Worm (Caenorhabditis elegans) whole organism, young adult: ENCODE data around the gene C26B2.7.

Source experiments
- C17E4.6 ChIP-seq: fragments of 200-800 bp; sonication (Bioruptor generic); IDR thresholded peaks from 2 replicates; pipeline ENCODE4 v1.3.6; 2022; ENCODE audit warnings: missing genetic modification reagents, missing genetic modification characterization, missing compliant biosample characterization
- F10E7.11 ChIP-seq: sonication (generic microtip); optimal IDR thresholded peaks from 2 replicates; lab custom pipeline; 2017; ENCODE audit warnings: mild to moderate bottlenecking, missing genetic modification characterization, moderate library complexity, missing compliant biosample characterization
- F49E8.2 ChIP-seq: sonication (generic microtip); optimal IDR thresholded peaks from 3 replicates; lab custom pipeline; 2017; ENCODE audit warnings: missing genetic modification characterization, mild to moderate bottlenecking, missing compliant biosample characterization, antibody characterized with exemption, moderate library complexity; ENCODE audit not compliant: insufficient read depth
- F52B5.7 ChIP-seq: sonication (generic microtip); optimal IDR thresholded peaks from 2 replicates; lab custom pipeline; 2016; ENCODE audit warnings: mild to moderate bottlenecking, missing genetic modification characterization, missing compliant biosample characterization
- Y53F4B.3 ChIP-seq: fragments of 200-800 bp; sonication (Bioruptor generic); IDR thresholded peaks from 2 replicates; pipeline ENCODE4 v1.3.6; 2022; ENCODE audit warnings: missing genetic modification reagents, missing genetic modification characterization, missing compliant biosample characterization
- Y53G8AR.9 ChIP-seq: fragments of 200-800 bp; sonication (Bioruptor generic); conservative IDR thresholded peaks from 2 replicates; pipeline ENCODE4 v1.3.6; 2022; ENCODE audit warnings: missing genetic modification reagents, missing genetic modification characterization, missing compliant biosample characterization
- Y79H2A.3 ChIP-seq: fragments of 200-800 bp; sonication (Bioruptor generic); conservative IDR thresholded peaks from 2 replicates; pipeline ENCODE4 v1.3.6; 2022; ENCODE audit warnings: missing genetic modification reagents, missing genetic modification characterization, missing compliant biosample characterization
- Y95B8A.8 ChIP-seq: fragments of 200-800 bp; sonication (Bioruptor generic); IDR thresholded peaks from 2 replicates; pipeline ENCODE4 v1.3.6; 2022; ENCODE audit warnings: missing genetic modification reagents, missing genetic modification characterization, missing compliant biosample characterization
- ZK185.1 ChIP-seq: sonication (generic microtip); optimal IDR thresholded peaks from 2 replicates; lab custom pipeline; 2016; ENCODE audit warnings: mild to moderate bottlenecking, missing genetic modification characterization, missing compliant biosample characterization; ENCODE audit not compliant: poor library complexity, severe bottlenecking
- aptf-2 ChIP-seq: fragments of 200-800 bp; sonication (Bioruptor generic); conservative IDR thresholded peaks from 2 replicates; pipeline ENCODE4 v1.3.6; 2022; ENCODE audit warnings: missing genetic modification reagents, missing genetic modification characterization, missing compliant biosample characterization
- aptf-3 ChIP-seq: fragments of 200-800 bp; sonication (Bioruptor generic); IDR thresholded peaks from 2 replicates; pipeline ENCODE4 v1.3.6; 2022; ENCODE audit warnings: missing genetic modification characterization, missing compliant biosample characterization
- attf-6 ChIP-seq: fragments of 200-800 bp; sonication (Bioruptor generic); IDR thresholded peaks from 2 replicates; pipeline ENCODE4 v1.3.6; 2022; ENCODE audit warnings: missing genetic modification reagents, missing genetic modification characterization, missing compliant biosample characterization
- bed-2 ChIP-seq: fragments of 200-800 bp; sonication (Bioruptor generic); IDR thresholded peaks from 2 replicates; pipeline ENCODE4 v1.3.6; 2022; ENCODE audit warnings: missing genetic modification reagents, missing genetic modification characterization, missing compliant biosample characterization
- cebp-1 ChIP-seq, 2 experiments: fragments of 200-800 bp in 1 of 2; sonication (Bioruptor generic) in 1 of 2; sonication (generic microtip) in 1 of 2; IDR thresholded peaks in 1 of 2; optimal IDR thresholded peaks in 1 of 2; 2 replicates each; pipeline versions ENCODE4 v1.3.6 to Lab custom; 2017 to 2022; ENCODE audit warnings: missing compliant biosample characterization in 2 of 2, missing genetic modification characterization in 2 of 2, mild to moderate bottlenecking in 1 of 2, missing genetic modification reagents in 1 of 2, moderate library complexity in 1 of 2
- ceh-91 ChIP-seq: fragments of 200-800 bp; sonication (Bioruptor generic); IDR thresholded peaks from 2 replicates; pipeline ENCODE4 v1.3.6; 2022; ENCODE audit warnings: missing genetic modification reagents, missing genetic modification characterization, missing compliant biosample characterization
- dpff-1 ChIP-seq: sonication (generic microtip); optimal IDR thresholded peaks from 2 replicates; lab custom pipeline; 2017; ENCODE audit warnings: mild to moderate bottlenecking, missing genetic modification characterization, missing compliant biosample characterization
- egl-44 ChIP-seq: fragments of 200-800 bp; sonication (Bioruptor generic); IDR thresholded peaks from 2 replicates; pipeline ENCODE4 v1.3.6; 2022; ENCODE audit warnings: missing genetic modification reagents, missing genetic modification characterization, missing compliant biosample characterization
- him-1 ChIP-seq: sonication (generic microtip); optimal IDR thresholded peaks from 2 replicates; lab custom pipeline; 2016; ENCODE audit warnings: missing genotype, missing genetic modification reagents, missing genetic modification characterization, missing compliant biosample characterization
- let-607 ChIP-seq, 2 experiments: fragments of 200-800 bp in 1 of 2; sonication (Bioruptor generic) in 1 of 2; sonication (generic microtip) in 1 of 2; optimal IDR thresholded peaks; 2 replicates each; lab custom pipeline; 2016 to 2018; ENCODE audit warnings: mild to moderate bottlenecking in 2 of 2, missing compliant biosample characterization in 2 of 2, missing genetic modification characterization in 2 of 2, moderate library complexity in 2 of 2, missing genotype in 1 of 2
- lin-26 ChIP-seq: fragments of 200-800 bp; sonication (Bioruptor generic); IDR thresholded peaks from 2 replicates; pipeline ENCODE4 v1.3.6; 2022; ENCODE audit warnings: missing genetic modification reagents, missing genetic modification characterization, missing compliant biosample characterization
- madf-8 ChIP-seq: fragments of 200-800 bp; sonication (Bioruptor generic); conservative IDR thresholded peaks from 2 replicates; pipeline ENCODE4 v1.3.6; 2022; ENCODE audit warnings: missing genetic modification reagents, missing genetic modification characterization, missing compliant biosample characterization
- mcd-1 ChIP-seq: fragments of 200-800 bp; sonication (Bioruptor generic); IDR thresholded peaks from 2 replicates; pipeline ENCODE4 v1.3.6; 2022; ENCODE audit warnings: missing genetic modification reagents, missing genetic modification characterization, missing compliant biosample characterization
- mel-28 ChIP-seq: sonication (generic microtip); optimal IDR thresholded peaks from 2 replicates; lab custom pipeline; 2016; ENCODE audit warnings: borderline replicate concordance, mild to moderate bottlenecking, missing genetic modification characterization, missing compliant biosample characterization
- mes-4 ChIP-seq: sonication (generic microtip); optimal IDR thresholded peaks from 2 replicates; lab custom pipeline; 2016; ENCODE audit warnings: missing genotype, missing genetic modification characterization, missing compliant biosample characterization
- nfya-1 ChIP-seq: sonication (generic microtip); optimal IDR thresholded peaks from 2 replicates; lab custom pipeline; 2017; ENCODE audit warnings: antibody characterized with exemption, missing compliant biosample characterization, missing genetic modification characterization, borderline replicate concordance; ENCODE audit not compliant: insufficient read depth
- nfya-2 ChIP-seq: fragments of 200-800 bp; sonication (Bioruptor generic); IDR thresholded peaks from 2 replicates; pipeline ENCODE4 v1.3.6; 2022; ENCODE audit warnings: missing genetic modification reagents, missing genetic modification characterization, missing compliant biosample characterization
- nhr-27 ChIP-seq: fragments of 200-800 bp; sonication (Bioruptor generic); optimal IDR thresholded peaks from 2 replicates; lab custom pipeline; 2018; ENCODE audit warnings: mild to moderate bottlenecking, missing genetic modification characterization, moderate library complexity, missing compliant biosample characterization
- nhr-80 ChIP-seq: sonication (generic microtip); optimal IDR thresholded peaks from 2 replicates; lab custom pipeline; 2016; ENCODE audit warnings: missing genetic modification characterization, missing compliant biosample characterization
- pbrm-1 ChIP-seq: fragments of 200-800 bp; sonication (Bioruptor generic); IDR thresholded peaks from 2 replicates; pipeline ENCODE4 v1.3.6; 2022; ENCODE audit warnings: missing genetic modification reagents, missing genetic modification characterization, missing compliant biosample characterization
- snpc-1.3 ChIP-seq: sonication (generic microtip); optimal IDR thresholded peaks from 2 replicates; lab custom pipeline; 2017; ENCODE audit warnings: missing genetic modification characterization, mild to moderate bottlenecking, missing compliant biosample characterization, antibody characterized with exemption, moderate library complexity, missing genotype, missing genetic modification reagents; ENCODE audit not compliant: insufficient read depth
- somi-1 ChIP-seq: fragments of 200-800 bp; sonication (Bioruptor generic); optimal IDR thresholded peaks from 2 replicates; lab custom pipeline; 2018; ENCODE audit warnings: mild to moderate bottlenecking, missing genetic modification characterization, missing compliant biosample characterization
- ztf-18 ChIP-seq: sonication (generic microtip); optimal IDR thresholded peaks from 2 replicates; lab custom pipeline; 2016; ENCODE audit warnings: missing genotype, mild to moderate bottlenecking, missing genetic modification characterization, missing compliant biosample characterization
- ztf-25 ChIP-seq: fragments of 200-800 bp; sonication (Bioruptor generic); IDR thresholded peaks from 2 replicates; pipeline ENCODE4 v1.3.6; 2022; ENCODE audit warnings: missing genetic modification reagents, missing genetic modification characterization, missing compliant biosample characterization
- ztf-28 ChIP-seq: fragments of 200-800 bp; sonication (Bioruptor generic); IDR thresholded peaks from 2 replicates; pipeline ENCODE4 v1.3.6; 2022; ENCODE audit warnings: missing genetic modification reagents, missing genetic modification characterization, missing compliant biosample characterization
- ztf-6 ChIP-seq: fragments of 200-800 bp; sonication (Bioruptor generic); IDR thresholded peaks from 2 replicates; pipeline ENCODE4 v1.3.6; 2022; ENCODE audit warnings: missing genetic modification reagents, missing genetic modification characterization, missing compliant biosample characterization

Gene C26B2.7

ce11 chrIV:7987083-7987482, 29.0 kb upstream of the C26B2.7 start, which contains the start of gene mec-17:
Gene mec-17 (minus strand): TSS chrIV:7987183.
- no peak for TF ChIP-seq F49E8.2 (tag; lab: Kevin White, UChicago)
- TF ChIP-seq mcd-1 (GFP tag; lab: Robert Waterston, UW), result no peak
- no peak for TF ChIP-seq aptf-3 (GFP tag; lab: Robert Waterston, UW)
- no peak for TF ChIP-seq ceh-91
- no peak for TF ChIP-seq C17E4.6 (GFP tag; lab: Robert Waterston, UW)
- TF ChIP-seq egl-44 (GFP tag; lab: Robert Waterston, UW), result no peak
- TF ChIP-seq Y53G8AR.9 (GFP tag; lab: Robert Waterston, UW), result no peak
- no peak for TF ChIP-seq bed-2 (GFP tag; lab: Robert Waterston, UW)
- TF ChIP-seq let-607 (tag; optimal IDR thresholded peaks at IDR 0.05; lab: Kevin White, UChicago), result no peak
- TF ChIP-seq ztf-28 (GFP tag; lab: Robert Waterston, UW), result no peak
- no peak for TF ChIP-seq attf-6 (GFP tag; lab: Robert Waterston, UW)
- no peak for TF ChIP-seq mel-28 (tag; lab: Kevin White, UChicago)
- no peak for TF ChIP-seq Y53F4B.3 (GFP tag; lab: Robert Waterston, UW)
- TF ChIP-seq him-1, result no peak
- TF ChIP-seq nfya-1 (tag; lab: Kevin White, UChicago), result no peak
- TF ChIP-seq aptf-2 (GFP tag; lab: Robert Waterston, UW), result no peak

DNA sequence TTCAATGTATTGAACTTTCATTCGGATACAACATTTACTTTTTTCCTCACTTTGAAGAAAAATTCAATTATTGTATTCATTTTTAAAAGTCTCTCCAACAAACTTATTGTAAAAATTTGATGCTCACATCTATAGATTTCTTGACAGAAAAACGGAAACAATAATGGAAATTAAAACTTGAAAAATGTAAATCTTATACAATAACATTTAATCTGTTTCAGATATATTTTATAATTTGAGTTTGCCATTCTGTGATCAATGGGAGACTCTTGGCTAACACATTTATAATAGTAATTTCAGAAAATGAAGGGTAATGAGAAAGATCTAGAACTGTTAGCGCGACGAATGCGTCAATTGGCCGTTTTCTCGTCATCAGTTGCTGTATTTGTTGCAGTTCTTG, 27.7 kb upstream of the C26B2.7 start, which contains the start of gene col-115:
TSS of gene col-115 (plus strand) at position 301 of the 400 bp plus-strand sequence.
- TF ChIP-seq nhr-27 (tag; lab: Kevin White, UChicago) (no peak), ztf-6 (GFP tag; lab: Robert Waterston, UW) (no peak), dpff-1 (no peak), somi-1 (GFP tag; lab: Kevin White, UChicago) (no peak), F52B5.7 (tag; lab: Kevin White, UChicago) (no peak), ZK185.1 (tag; lab: Kevin White, UChicago) (no peak), cebp-1 (GFP tag; IDR thresholded peaks at IDR 0.05; lab: Robert Waterston, UW) (no peak), cebp-1 (tag; optimal IDR thresholded peaks at IDR 0.05; lab: Kevin White, UChicago) (no peak), ztf-25 (no peak), lin-26 (GFP tag; lab: Robert Waterston, UW) (no peak), nhr-80 (no peak), pbrm-1 (no peak), snpc-1.3 (tag; lab: Kevin White, UChicago) (no peak), F10E7.11 (tag; lab: Kevin White, UChicago) (no peak), ztf-18 (tag; lab: Kevin White, UChicago) (no peak), Y95B8A.8 (GFP tag; lab: Robert Waterston, UW) (no peak), Y79H2A.3 (no peak)

DNA sequence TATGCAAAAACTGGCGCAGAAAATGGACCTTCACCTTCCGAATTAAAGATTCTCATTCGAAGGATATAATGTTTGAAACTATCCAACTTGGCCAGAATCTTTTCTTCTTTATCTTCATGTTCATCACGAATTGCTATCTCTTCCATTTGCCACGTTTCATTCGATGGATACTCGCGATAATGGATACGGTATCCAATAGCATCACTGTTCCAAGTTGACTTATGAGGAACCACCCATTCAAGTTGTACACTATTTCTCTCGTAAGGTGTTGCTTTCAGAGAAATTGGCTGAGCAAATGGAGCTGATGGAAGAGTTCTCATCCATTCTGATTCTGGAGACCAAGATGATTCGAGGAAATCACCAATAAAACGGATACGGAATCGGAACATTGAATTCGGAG, 21.4 kb upstream of the C26B2.7 start:
- TF ChIP-seq nfya-2 (GFP tag; lab: Robert Waterston, UW) (no peak), mes-4 (tag; lab: Kevin White, UChicago) (no peak), Y95B8A.8 (GFP tag; lab: Robert Waterston, UW) (no peak), attf-6 (GFP tag; lab: Robert Waterston, UW) (no peak), madf-8 (GFP tag; lab: Robert Waterston, UW) (no peak)
